Worm (Caenorhabditis elegans) whole organism, L4 larva: ENCODE results near the gene mks-2.

ENCODE experiments used
- D1046.2 ChIP-seq: fragments of 200-800 bp; sonication (Bioruptor generic); IDR thresholded peaks from 2 replicates; pipeline ENCODE4 v1.3.6; 2022; ENCODE audit warnings: missing genetic modification characterization, missing compliant biosample characterization
- F37D6.2 ChIP-seq: sonication (generic microtip); optimal IDR thresholded peaks from 2 replicates; lab custom pipeline; 2016; ENCODE audit warnings: mild to moderate bottlenecking, missing genetic modification characterization, missing compliant biosample characterization
- F49E8.2 ChIP-seq: sonication (generic microtip); optimal IDR thresholded peaks from 2 replicates; lab custom pipeline; 2016; ENCODE audit warnings: missing compliant biosample characterization, mild to moderate bottlenecking, missing genetic modification characterization, borderline replicate concordance
- T20F7.1 ChIP-seq: fragments of 200-800 bp; sonication (Bioruptor generic); optimal IDR thresholded peaks from 2 replicates; lab custom pipeline; 2018; ENCODE audit warnings: mild to moderate bottlenecking, missing genetic modification characterization, missing compliant biosample characterization
- Y48G9A.11 ChIP-seq: fragments of 200-800 bp; sonication (Bioruptor generic); IDR thresholded peaks from 2 replicates; pipeline ENCODE4 v1.3.6; 2022; ENCODE audit warnings: missing genetic modification reagents, missing genetic modification characterization, missing compliant biosample characterization
- Y75B8A.6 ChIP-seq: fragments of 200-800 bp; sonication (Bioruptor generic); IDR thresholded peaks from 2 replicates; pipeline ENCODE4 v1.3.6; 2022; ENCODE audit warnings: missing genetic modification reagents, missing genetic modification characterization, missing compliant biosample characterization
- ZK337.2 ChIP-seq: fragments of 200-800 bp; sonication (Bioruptor generic); IDR thresholded peaks from 2 replicates; pipeline ENCODE4 v1.3.6; 2022; ENCODE audit warnings: missing genetic modification reagents, missing genetic modification characterization, missing compliant biosample characterization
- aha-1 ChIP-seq: fragments of 150-350 bp; peaks from one replicate; lab custom pipeline; 2014; ENCODE audit warnings: missing biosample characterization, missing genetic modification characterization
- arid-1 ChIP-seq: fragments of 200-800 bp; sonication (Bioruptor generic); conservative IDR thresholded peaks from 2 replicates; pipeline ENCODE4 v1.3.6; 2022; ENCODE audit warnings: missing genetic modification reagents, missing genetic modification characterization, missing compliant biosample characterization
- ceh-20 ChIP-seq: fragments of 200-800 bp; sonication (Bioruptor generic); IDR thresholded peaks from 2 replicates; pipeline ENCODE4 v1.3.6; 2022; ENCODE audit warnings: missing genetic modification reagents, missing genetic modification characterization, missing compliant biosample characterization
- ceh-32 ChIP-seq: sonication (generic microtip); optimal IDR thresholded peaks from 2 replicates; lab custom pipeline; 2016; ENCODE audit warnings: mild to moderate bottlenecking, missing genetic modification characterization, missing compliant biosample characterization; ENCODE audit not compliant: poor library complexity
- ceh-44 ChIP-seq: fragments of 200-800 bp; sonication (Bioruptor generic); IDR thresholded peaks from 2 replicates; pipeline ENCODE4 v1.3.6; 2022; ENCODE audit warnings: missing genetic modification reagents, missing genetic modification characterization, missing compliant biosample characterization
- ceh-62 ChIP-seq: sonication (generic microtip); optimal IDR thresholded peaks from 2 replicates; lab custom pipeline; 2017; ENCODE audit warnings: missing biosample characterization, missing genetic modification characterization
- ctbp-1 ChIP-seq: fragments of 200-800 bp; sonication (Bioruptor generic); IDR thresholded peaks from 2 replicates; pipeline ENCODE4 v1.3.6; 2022; ENCODE audit warnings: missing genetic modification reagents, missing genetic modification characterization, missing compliant biosample characterization
- daf-8 ChIP-seq: fragments of 200-800 bp; sonication (Bioruptor generic); IDR thresholded peaks from 2 replicates; pipeline ENCODE4 v1.3.6; 2022; ENCODE audit warnings: missing genetic modification characterization, missing compliant biosample characterization
- dmd-6 ChIP-seq: fragments of 200-800 bp; sonication (Bioruptor generic); IDR thresholded peaks from 2 replicates; pipeline ENCODE4 v1.3.6; 2022; ENCODE audit warnings: missing genetic modification reagents, missing genetic modification characterization, missing compliant biosample characterization
- egl-43 ChIP-seq: fragments of 200-800 bp; sonication (Bioruptor generic); IDR thresholded peaks from 2 replicates; pipeline ENCODE4 v1.3.6; 2022; ENCODE audit warnings: missing genetic modification reagents, missing genetic modification characterization, missing compliant biosample characterization
- gei-8 ChIP-seq: fragments of 200-800 bp; sonication (Bioruptor generic); optimal IDR thresholded peaks from 2 replicates; lab custom pipeline; 2018; ENCODE audit warnings: mild to moderate bottlenecking, missing genetic modification characterization, missing compliant biosample characterization
- lim-7 ChIP-seq: fragments of 200-800 bp; sonication (Bioruptor generic); IDR thresholded peaks from 2 replicates; pipeline ENCODE4 v1.3.6; 2022; ENCODE audit warnings: missing genetic modification characterization, missing compliant biosample characterization
- lin-1 ChIP-seq: fragments of 200-800 bp; sonication (Bioruptor generic); IDR thresholded peaks from 2 replicates; pipeline ENCODE4 v1.3.6; 2022; ENCODE audit warnings: missing genetic modification reagents, missing genetic modification characterization, missing compliant biosample characterization
- lin-15B ChIP-seq: fragments of 150-350 bp; sonication (generic microtip); optimal IDR thresholded peaks from 3 replicates; lab custom pipeline; 2014; ENCODE audit warnings: missing biosample characterization, missing genetic modification characterization
- lin-29 ChIP-seq: fragments of 200-800 bp; sonication (Bioruptor generic); IDR thresholded peaks from 2 replicates; pipeline ENCODE4 v1.3.6; 2022; ENCODE audit warnings: missing genetic modification reagents, missing genetic modification characterization, missing compliant biosample characterization
- madf-5 ChIP-seq, 2 experiments: fragments of 200-800 bp; sonication (Bioruptor generic); IDR thresholded peaks; 2 replicates each; pipeline ENCODE4 v1.3.6; 2022; ENCODE audit warnings: missing compliant biosample characterization in 2 of 2, missing genetic modification characterization in 2 of 2
- madf-9 ChIP-seq: fragments of 200-800 bp; sonication (Bioruptor generic); conservative IDR thresholded peaks from 2 replicates; pipeline ENCODE4 v1.3.6; 2022; ENCODE audit warnings: missing genetic modification reagents, missing genetic modification characterization, missing compliant biosample characterization
- mdt-29 ChIP-seq: fragments of 200-800 bp; sonication (Bioruptor generic); IDR thresholded peaks from 2 replicates; pipeline ENCODE4 v1.3.6; 2022; ENCODE audit warnings: missing genetic modification reagents, missing genetic modification characterization, missing compliant biosample characterization
- mep-1 ChIP-seq: fragments of 150-350 bp; sonication (generic microtip); optimal IDR thresholded peaks from 3 replicates; lab custom pipeline; 2014; ENCODE audit warnings: missing biosample characterization, missing genetic modification characterization
- mxl-2 ChIP-seq: fragments of 200-800 bp; sonication (Bioruptor generic); conservative IDR thresholded peaks from 2 replicates; pipeline ENCODE4 v1.3.6; 2022; ENCODE audit warnings: missing genetic modification reagents, missing genetic modification characterization, missing compliant biosample characterization
- nhr-11 ChIP-seq: fragments of 150-350 bp; optimal IDR thresholded peaks from 2 replicates; lab custom pipeline; 2014; ENCODE audit warnings: missing biosample characterization, missing genetic modification characterization
- nhr-111 ChIP-seq: fragments of 200-800 bp; sonication (Bioruptor generic); optimal IDR thresholded peaks from 2 replicates; lab custom pipeline; 2018; ENCODE audit warnings: mild to moderate bottlenecking, missing genetic modification characterization, missing compliant biosample characterization
- nhr-25 ChIP-seq: sonication (generic microtip); optimal IDR thresholded peaks from 2 replicates; lab custom pipeline; 2017; ENCODE audit warnings: missing genetic modification characterization, mild to moderate bottlenecking, missing compliant biosample characterization, antibody characterized with exemption, moderate library complexity, borderline replicate concordance; ENCODE audit not compliant: insufficient read depth
- nhr-28 ChIP-seq: fragments of 150-350 bp; optimal IDR thresholded peaks from 2 replicates; lab custom pipeline; 2014; ENCODE audit warnings: missing biosample characterization, missing genetic modification characterization
- nhr-42 ChIP-seq: fragments of 200-800 bp; sonication (Bioruptor generic); IDR thresholded peaks from 2 replicates; pipeline ENCODE4 v1.3.6; 2022; ENCODE audit warnings: missing genetic modification characterization, missing compliant biosample characterization
- nhr-48 ChIP-seq: sonication (generic microtip); optimal IDR thresholded peaks from 2 replicates; lab custom pipeline; 2016; ENCODE audit warnings: mild to moderate bottlenecking, missing genetic modification characterization, missing compliant biosample characterization
- nhr-76 ChIP-seq: fragments of 150-350 bp; optimal IDR thresholded peaks from 2 replicates; lab custom pipeline; 2014; ENCODE audit warnings: missing biosample characterization, missing genetic modification characterization
- nhr-77 ChIP-seq: fragments of 150-350 bp; optimal IDR thresholded peaks from 2 replicates; lab custom pipeline; 2014; ENCODE audit warnings: missing biosample characterization, missing genetic modification characterization
- saeg-2 ChIP-seq: fragments of 200-800 bp; sonication (Bioruptor generic); IDR thresholded peaks from 2 replicates; pipeline ENCODE4 v1.3.6; 2022; ENCODE audit warnings: missing genetic modification reagents, missing genetic modification characterization, missing compliant biosample characterization
- sdz-12 ChIP-seq: fragments of 200-800 bp; sonication (Bioruptor generic); optimal IDR thresholded peaks from 2 replicates; lab custom pipeline; 2018; ENCODE audit warnings: mild to moderate bottlenecking, missing genetic modification characterization, missing compliant biosample characterization
- set-16 ChIP-seq: fragments of 200-800 bp; sonication (Bioruptor generic); IDR thresholded peaks from 2 replicates; pipeline ENCODE4 v1.3.6; 2022; ENCODE audit warnings: missing genetic modification reagents, missing genetic modification characterization, missing compliant biosample characterization
- snpc-4 ChIP-seq: fragments of 150-350 bp; optimal IDR thresholded peaks from 2 replicates; lab custom pipeline; 2014; ENCODE audit warnings: missing biosample characterization, missing genetic modification characterization
- spr-3 ChIP-seq: fragments of 200-800 bp; sonication (Bioruptor generic); optimal IDR thresholded peaks from 2 replicates; lab custom pipeline; 2018; ENCODE audit warnings: mild to moderate bottlenecking, missing genetic modification characterization, missing compliant biosample characterization
- unc-39 ChIP-seq: sonication (generic microtip); optimal IDR thresholded peaks from 2 replicates; lab custom pipeline; 2017; ENCODE audit warnings: missing biosample characterization, missing genetic modification characterization
- unc-62 ChIP-seq, 3 experiments: fragments of 150-350 bp in 1 of 3; sonication (generic microtip); optimal IDR thresholded peaks in 2 of 3; peaks in 1 of 3; 1 replicate in 1 of 3; 2 replicates in 2 of 3; lab custom pipeline; 2014 to 2017; ENCODE audit warnings: missing biosample characterization in 3 of 3, missing genetic modification characterization in 3 of 3, missing genetic modification reagents in 3 of 3, missing genotype in 1 of 3
- zfp-2 ChIP-seq: sonication (generic microtip); optimal IDR thresholded peaks from 2 replicates; lab custom pipeline; 2016; ENCODE audit warnings: mild to moderate bottlenecking, missing genetic modification characterization, missing compliant biosample characterization
- zfp-3 ChIP-seq: fragments of 200-800 bp; sonication (Bioruptor generic); conservative IDR thresholded peaks from 2 replicates; pipeline ENCODE4 v1.3.6; 2022; ENCODE audit warnings: missing genetic modification reagents, missing genetic modification characterization, missing compliant biosample characterization
- zip-11 ChIP-seq: fragments of 200-800 bp; sonication (Bioruptor generic); IDR thresholded peaks from 2 replicates; pipeline ENCODE4 v1.3.6; 2022; ENCODE audit warnings: missing genetic modification characterization, missing compliant biosample characterization
- ztf-11 ChIP-seq: fragments of 150-350 bp; optimal IDR thresholded peaks from 2 replicates; lab custom pipeline; 2014; ENCODE audit warnings: missing biosample characterization, missing genetic modification characterization

The mks-2 gene

ce11 chrII:6248503-6248902, 29.3 kb upstream of the mks-2 start (continued):
- TF ChIP-seq madf-9 (GFP tag; lab: Robert Waterston, UW) (no peak), saeg-2 (GFP tag; lab: Robert Waterston, UW) (no peak), spr-3 (peak; percentile 9), F49E8.2 (tag; lab: Kevin White, UChicago) (peak; percentile 46), mep-1 (tag; lab: Kevin White, UChicago) (peak; percentile 51), ztf-11 (tag; lab: Kevin White, UChicago) (no peak), gei-8 (GFP tag; lab: Kevin White, UChicago) (no peak), egl-43 (GFP tag; lab: Robert Waterston, UW) (no peak), dmd-6 (GFP tag; lab: Robert Waterston, UW) (peak; percentile 38; the same call in 1 of the 2 replicates), lim-7 (GFP tag; lab: Robert Waterston, UW) (peak; percentile 70), daf-8 (GFP tag; lab: Robert Waterston, UW) (no peak), Y48G9A.11 (GFP tag; lab: Robert Waterston, UW) (no peak), ceh-62 (tag; lab: Kevin White, UChicago) (no peak), F37D6.2 (tag; lab: Kevin White, UChicago) (no peak), nhr-42 (GFP tag; lab: Robert Waterston, UW) (no peak), zfp-3 (GFP tag; lab: Robert Waterston, UW) (peak; percentile 51; the same call in 1 of the 2 replicates), zfp-2 (tag; lab: Kevin White, UChicago) (no peak), lin-29 (GFP tag; lab: Robert Waterston, UW) (no peak), D1046.2 (peak; percentile 77; the same call in 1 of the 2 replicates), T20F7.1 (no peak), arid-1 (GFP tag; lab: Robert Waterston, UW) (peak; percentile 67; the same call in 1 of the 2 replicates), nhr-48 (tag; lab: Kevin White, UChicago) (peak; percentile 30), nhr-11 (no peak), mxl-2 (GFP tag; lab: Robert Waterston, UW) (0 out of 2 replicates have a peak, but pooled peaks have one; percentile 13), aha-1 (tag; lab: Kevin White, UChicago) (peak; percentile 59), mdt-29 (0 out of 2 replicates have a peak, but pooled peaks have one; percentile 29), lin-1 (GFP tag; lab: Robert Waterston, UW) (peak; percentile 76), nhr-77 (tag; lab: Kevin White, UChicago) (no peak), unc-39 (no peak), sdz-12 (GFP tag; lab: Kevin White, UChicago) (no peak), ceh-44 (GFP tag; lab: Robert Waterston, UW) (no peak), nhr-28 (tag; lab: Kevin White, UChicago) (peak; percentile 3), nhr-76 (no peak), Y75B8A.6 (GFP tag; lab: Robert Waterston, UW) (no peak), ceh-20 (GFP tag; lab: Robert Waterston, UW) (0 out of 2 replicates have a peak, but pooled peaks have one; percentile 30)

ce11 chrII:6248029-6248428, 28.8 kb upstream of the mks-2 start:
- TF ChIP-seq ztf-11 (tag; lab: Kevin White, UChicago) = no peak
- TF ChIP-seq ceh-32 (tag; lab: Kevin White, UChicago) = no peak
- TF ChIP-seq set-16 (GFP tag; lab: Robert Waterston, UW) = no peak
- no peak for TF ChIP-seq nhr-28 (tag; lab: Kevin White, UChicago)
- TF ChIP-seq unc-62 (GFP tag; optimal IDR thresholded peaks at IDR 0.05 in 1 of 2; lab: Kevin White, UChicago) = peak in 1 of 2 experiments; percentile 92
- TF ChIP-seq unc-62 (tag; optimal IDR thresholded peaks at IDR 0.05; lab: Kevin White, UChicago) = no peak

ce11 chrII:6247011-6247410, 27.8 kb upstream of the mks-2 start, which contains the start of gene T24H7.2:
T24H7.2 (plus strand) TSS chrII:6247311.
- TF ChIP-seq ZK337.2 (no peak), ztf-11 (tag; lab: Kevin White, UChicago) (no peak), F37D6.2 (tag; lab: Kevin White, UChicago) (no peak), zip-11 (GFP tag; lab: Robert Waterston, UW) (no peak), egl-43 (GFP tag; lab: Robert Waterston, UW) (no peak), lin-15B (tag; lab: Kevin White, UChicago) (no peak), nhr-111 (GFP tag; lab: Kevin White, UChicago) (no peak), nhr-28 (tag; lab: Kevin White, UChicago) (no peak), snpc-4 (tag; lab: Kevin White, UChicago) (no peak), nhr-25 (no peak), nhr-76 (no peak), madf-5 (GFP tag; IDR thresholded peaks at IDR 0.05; lab: Robert Waterston, UW) (no peak), nhr-42 (GFP tag; lab: Robert Waterston, UW) (no peak), ctbp-1 (GFP tag; lab: Robert Waterston, UW) (no peak), saeg-2 (GFP tag; lab: Robert Waterston, UW) (no peak)
